6 fruit fly cellular contexts compared by ENCODE assay signal in genomic region chr3R:20784436-20785368, dm6.
TF ChIP-seq lines count a peak whose summit lies in the region.

No protein-coding gene starts in this region.

- TF ChIP-seq CTCF in whole organism, embryonic (GFP tag; optimal IDR thresholded peaks at IDR 0.05; lab: Kevin White, UChicago) = no peak

TF ChIP-seq in whole organism, 6 proteins besides CTCF, POLR2A, EP300 and RAD21:
- TF ChIP-seq usp (GFP tag; optimal IDR thresholded peaks at IDR 0.05; lab: Kevin White, UChicago) (no peak), CG8478 (optimal IDR thresholded peaks at IDR 0.05; lab: Kevin White, UChicago) (no peak), Dll (optimal IDR thresholded peaks at IDR 0.05; lab: Kevin White, UChicago) (peak; percentile 85), EcR (GFP tag; optimal IDR thresholded peaks at IDR 0.05; lab: Kevin White, UChicago) (peak in 1 of 2 experiments; percentile 17), pan (optimal IDR thresholded peaks at IDR 0.05; lab: Kevin White, UChicago) (no peak), psq (optimal IDR thresholded peaks at IDR 0.05; lab: Kevin White, UChicago) (no peak)

TF ChIP-seq in whole organism, adult, 20 proteins besides CTCF, POLR2A, EP300 and RAD21 (continues in another document):
- TF ChIP-seq cic (GFP tag; optimal IDR thresholded peaks at IDR 0.05; lab: Kevin White, UChicago) = peak; percentile 30
- TF ChIP-seq pad (GFP tag; optimal IDR thresholded peaks at IDR 0.05; lab: Kevin White, UChicago) = peak; percentile 60
- TF ChIP-seq CG11617 (GFP tag; optimal IDR thresholded peaks at IDR 0.05; lab: Kevin White, UChicago) = no peak
- TF ChIP-seq CG12768 (GFP tag; optimal IDR thresholded peaks at IDR 0.05; lab: Kevin White, UChicago) = peak; percentile 33
- TF ChIP-seq Mnt (GFP tag; optimal IDR thresholded peaks at IDR 0.05; lab: Kevin White, UChicago) = peak; percentile 74
- TF ChIP-seq toe (GFP tag; optimal IDR thresholded peaks at IDR 0.05; lab: Kevin White, UChicago) = no peak
- no peak for TF ChIP-seq cnc (optimal IDR thresholded peaks at IDR 0.05; lab: Kevin White, UChicago)
- TF ChIP-seq CG7101 (tag; optimal IDR thresholded peaks at IDR 0.05; lab: Kevin White, UChicago) = no peak
- TF ChIP-seq CG5204 (GFP tag; optimal IDR thresholded peaks at IDR 0.05; lab: Kevin White, UChicago) = no peak
- no peak for TF ChIP-seq Hr96 (GFP tag; optimal IDR thresholded peaks at IDR 0.05; lab: Kevin White, UChicago)
- TF ChIP-seq CG14711 (tag; optimal IDR thresholded peaks at IDR 0.05; lab: Kevin White, UChicago) = no peak
- no peak for TF ChIP-seq CG33017 (tag; optimal IDR thresholded peaks at IDR 0.05; lab: Kevin White, UChicago)
- TF ChIP-seq bab1 (GFP tag; optimal IDR thresholded peaks at IDR 0.05; lab: Kevin White, UChicago) = no peak
- TF ChIP-seq CG7045 (GFP tag; optimal IDR thresholded peaks at IDR 0.05; lab: Kevin White, UChicago) = peak; percentile 20
- TF ChIP-seq CG1620 (GFP tag; optimal IDR thresholded peaks at IDR 0.05; lab: Kevin White, UChicago) = no peak
- no peak for TF ChIP-seq Crg-1 (GFP tag; optimal IDR thresholded peaks at IDR 0.05; lab: Kevin White, UChicago)
- peak; percentile 19 for TF ChIP-seq tj (GFP tag; optimal IDR thresholded peaks at IDR 0.05; lab: Kevin White, UChicago)
- no peak for TF ChIP-seq ovo (GFP tag; optimal IDR thresholded peaks at IDR 0.05; lab: Kevin White, UChicago)

TF ChIP-seq in whole organism, embryonic, 481 proteins besides CTCF, POLR2A, EP300 and RAD21:
- peak; percentile 39 for TF ChIP-seq Hr39 (optimal IDR thresholded peaks at IDR 0.05; lab: Kevin White, UChicago)
- no peak for TF ChIP-seq dmrt99B (tag; optimal IDR thresholded peaks at IDR 0.05; lab: Kevin White, UChicago)
- TF ChIP-seq bsh (GFP tag; optimal IDR thresholded peaks at IDR 0.05; lab: Kevin White, UChicago) = peak in 1 of 2 experiments; percentile 45
- TF ChIP-seq E2f2 (GFP tag; IDR thresholded peaks at IDR 0.05; lab: Robert Waterston, UW) = no peak
- 0 out of 2 replicates have a peak, but pooled peaks have one; percentile 8 for TF ChIP-seq dan (GFP tag; IDR thresholded peaks at IDR 0.05; lab: Robert Waterston, UW)
- no peak for TF ChIP-seq CG3065 (GFP tag; optimal IDR thresholded peaks at IDR 0.05; lab: Kevin White, UChicago)
- peak; percentile 72 for TF ChIP-seq Drgx (GFP tag; IDR thresholded peaks at IDR 0.05; lab: Robert Waterston, UW)
- peak; percentile 77 for TF ChIP-seq nom (GFP tag; optimal IDR thresholded peaks at IDR 0.05; lab: Kevin White, UChicago)

TF ChIP-seq in whole organism, prepupa, 60 proteins besides CTCF, POLR2A, EP300 and RAD21 (continues in another document):
- TF ChIP-seq achi (GFP tag; optimal IDR thresholded peaks at IDR 0.05; lab: Kevin White, UChicago) (peak; percentile 44), Eip75B (GFP tag; optimal IDR thresholded peaks at IDR 0.05; lab: Kevin White, UChicago) (no peak), Hr38 (GFP tag; optimal IDR thresholded peaks at IDR 0.05; lab: Kevin White, UChicago) (no peak), CG32006 (GFP tag; optimal IDR thresholded peaks at IDR 0.05; lab: Kevin White, UChicago) (peak; percentile 25), ss (GFP tag; optimal IDR thresholded peaks at IDR 0.05; lab: Kevin White, UChicago) (peak; percentile 38 to 74), Met (GFP tag; optimal IDR thresholded peaks at IDR 0.05; lab: Kevin White, UChicago) (peak; percentile 26), CG3919 (GFP tag; optimal IDR thresholded peaks at IDR 0.05; lab: Kevin White, UChicago) (peak; percentile 39), esn (GFP tag; optimal IDR thresholded peaks at IDR 0.05; lab: Kevin White, UChicago) (no peak), CG8319 (GFP tag; optimal IDR thresholded peaks at IDR 0.05; lab: Kevin White, UChicago) (no peak), CG6808 (GFP tag; optimal IDR thresholded peaks at IDR 0.05; lab: Kevin White, UChicago) (peak; percentile 14), pdm3 (GFP tag; optimal IDR thresholded peaks at IDR 0.05; lab: Kevin White, UChicago) (no peak), dsx (GFP tag; optimal IDR thresholded peaks at IDR 0.05; lab: Kevin White, UChicago; ENCODE audit: poor library complexity, severe bottlenecking) (peak; percentile 67), Sox15 (GFP tag; optimal IDR thresholded peaks at IDR 0.05; lab: Kevin White, UChicago) (no peak), CG6163 (GFP tag; IDR thresholded peaks at IDR 0.05; lab: Robert Waterston, UW) (peak; percentile 76), svp (GFP tag; lab: Kevin White, UChicago) (peak; percentile 50), Sox14 (GFP tag; optimal IDR thresholded peaks at IDR 0.05; lab: Kevin White, UChicago) (no peak), Ets21C (GFP tag; optimal IDR thresholded peaks at IDR 0.05; lab: Kevin White, UChicago) (no peak), Ets96B (tag; optimal IDR thresholded peaks at IDR 0.05; lab: Kevin White, UChicago) (no peak), Smox (GFP tag; optimal IDR thresholded peaks at IDR 0.05; lab: Kevin White, UChicago) (no peak), CG8632 (GFP tag; optimal IDR thresholded peaks at IDR 0.05; lab: Kevin White, UChicago) (peak; percentile 19), vri (GFP tag; optimal IDR thresholded peaks at IDR 0.05; lab: Kevin White, UChicago) (peak; percentile 58), Gug (GFP tag; IDR thresholded peaks at IDR 0.05; lab: Robert Waterston, UW) (peak; percentile 63)

TF ChIP-seq in whole organism, pupa, 21 proteins besides CTCF, POLR2A, EP300 and RAD21:
- TF ChIP-seq Ets98B (GFP tag; IDR thresholded peaks at IDR 0.05; lab: Robert Waterston, UW) (peak; percentile 84), CG17806 (tag; optimal IDR thresholded peaks at IDR 0.05; lab: Kevin White, UChicago) (no peak), Snoo (tag; optimal IDR thresholded peaks at IDR 0.05; lab: Kevin White, UChicago) (peak; percentile 7), CG9948 (tag; optimal IDR thresholded peaks at IDR 0.05; lab: Kevin White, UChicago) (no peak), CG8159 (tag; optimal IDR thresholded peaks at IDR 0.05; lab: Kevin White, UChicago) (peak; percentile 41), Pif1A (GFP tag; optimal IDR thresholded peaks at IDR 0.05; lab: Kevin White, UChicago) (no peak), gl (tag; optimal IDR thresholded peaks at IDR 0.05; lab: Kevin White, UChicago) (peak; percentile 18), CG4496 (GFP tag; IDR thresholded peaks at IDR 0.05; lab: Robert Waterston, UW) (peak; percentile 82), CG12605 (GFP tag; IDR thresholded peaks at IDR 0.05; lab: Robert Waterston, UW) (peak; percentile 75), CG15710 (tag; optimal IDR thresholded peaks at IDR 0.05; lab: Kevin White, UChicago) (peak; percentile 21), rn (GFP tag; IDR thresholded peaks at IDR 0.05; lab: Robert Waterston, UW) (peak; percentile 43; the same call in 1 of the 2 replicates), fd96Ca (GFP tag; IDR thresholded peaks at IDR 0.05; lab: Robert Waterston, UW) (peak; percentile 81), CG14655 (GFP tag; optimal IDR thresholded peaks at IDR 0.05; lab: Kevin White, UChicago) (peak; percentile 37), D1 (tag; optimal IDR thresholded peaks at IDR 0.05; lab: Kevin White, UChicago) (no peak), CG10348 (GFP tag; IDR thresholded peaks at IDR 0.05; lab: Robert Waterston, UW) (0 out of 2 replicates have a peak, but pooled peaks have one; percentile 8), CG34367 (tag; optimal IDR thresholded peaks at IDR 0.05; lab: Kevin White, UChicago) (no peak), EcR (GFP tag; optimal IDR thresholded peaks at IDR 0.05; lab: Kevin White, UChicago) (peak; percentile 64), CG8301 (tag; optimal IDR thresholded peaks at IDR 0.05; lab: Kevin White, UChicago) (peak; percentile 12), Pif1B (GFP tag; optimal IDR thresholded peaks at IDR 0.05; lab: Kevin White, UChicago) (no peak), CG13204 (GFP tag; optimal IDR thresholded peaks at IDR 0.05; lab: Kevin White, UChicago) (peak; percentile 84), CG32121 (GFP tag; IDR thresholded peaks at IDR 0.05; lab: Robert Waterston, UW) (peak; percentile 92)

TF ChIP-seq in whole organism, wandering third instar larva, 38 proteins besides CTCF, POLR2A, EP300 and RAD21 (continues in another document):
- TF ChIP-seq rgr (GFP tag; optimal IDR thresholded peaks at IDR 0.05; lab: Kevin White, UChicago) (no peak), GATAd (GFP tag; optimal IDR thresholded peaks at IDR 0.05; lab: Kevin White, UChicago) (no peak), Dfd (GFP tag; optimal IDR thresholded peaks at IDR 0.05; lab: Kevin White, UChicago) (peak; percentile 97), ey (GFP tag; optimal IDR thresholded peaks at IDR 0.05; lab: Kevin White, UChicago) (no peak), dsf (GFP tag; optimal IDR thresholded peaks at IDR 0.05; lab: Kevin White, UChicago; ENCODE audit: borderline replicate concordance) (no peak), CG9705 (GFP tag; optimal IDR thresholded peaks at IDR 0.05; lab: Kevin White, UChicago) (no peak), Vsx2 (GFP tag; optimal IDR thresholded peaks at IDR 0.05; lab: Kevin White, UChicago; ENCODE audit: partially characterized antibody) (peak; percentile 53), Mio (GFP tag; optimal IDR thresholded peaks at IDR 0.05; lab: Kevin White, UChicago) (no peak), N (GFP tag; optimal IDR thresholded peaks at IDR 0.05; lab: Kevin White, UChicago) (no peak), sage (GFP tag; optimal IDR thresholded peaks at IDR 0.05; lab: Kevin White, UChicago) (no peak), brk (GFP tag; optimal IDR thresholded peaks at IDR 0.05; lab: Kevin White, UChicago) (peak; percentile 57), Hnf4 (GFP tag; optimal IDR thresholded peaks at IDR 0.05; lab: Kevin White, UChicago) (no peak), Jra (GFP tag; optimal IDR thresholded peaks at IDR 0.05; lab: Kevin White, UChicago) (no peak), CG32264 (GFP tag; optimal IDR thresholded peaks at IDR 0.05; lab: Kevin White, UChicago) (no peak), sv (GFP tag; optimal IDR thresholded peaks at IDR 0.05; lab: Kevin White, UChicago) (no peak), fru (GFP tag; optimal IDR thresholded peaks at IDR 0.05; lab: Kevin White, UChicago) (no peak), OdsH (GFP tag; optimal IDR thresholded peaks at IDR 0.05; lab: Kevin White, UChicago) (peak; percentile 17), Sp1 (GFP tag; optimal IDR thresholded peaks at IDR 0.05; lab: Kevin White, UChicago) (peak; percentile 44), dl (GFP tag; optimal IDR thresholded peaks at IDR 0.05; lab: Kevin White, UChicago; ENCODE audit: insufficient read depth in 1 of 2, partially characterized antibody in 2 of 2) (peak; percentile 7 to 62), Myc (optimal IDR thresholded peaks at IDR 0.05; lab: Kevin White, UChicago) (no peak), Dif (GFP tag; optimal IDR thresholded peaks at IDR 0.05; lab: Kevin White, UChicago; ENCODE audit: partially characterized antibody) (peak; percentile 62), Rel (GFP tag; optimal IDR thresholded peaks at IDR 0.05; lab: Kevin White, UChicago) (no peak), Rel (tag; optimal IDR thresholded peaks at IDR 0.05; lab: Kevin White, UChicago) (peak; percentile 76), br (GFP tag; optimal IDR thresholded peaks at IDR 0.05; lab: Kevin White, UChicago) (no peak), woc (GFP tag; optimal IDR thresholded peaks at IDR 0.05; lab: Kevin White, UChicago) (no peak), Hr83 (GFP tag; optimal IDR thresholded peaks at IDR 0.05; lab: Kevin White, UChicago; ENCODE audit: poor library complexity, severe bottlenecking) (no peak)
